Fruit fly (Drosophila melanogaster) whole organism, pupa: ENCODE data around the gene CG10338.
A peak's percentile ranks its signal among the peaks of the same experiment; 100 is the strongest.

Experiments
- CG10348 ChIP-seq: fragments of 200-800 bp; sonication (Bioruptor generic); IDR thresholded peaks from 2 replicates; pipeline ENCODE4 v1.3.6; 2022; ENCODE audit warnings: missing biosample characterization, missing genetic modification characterization
- CG12605 ChIP-seq: fragments of 200-800 bp; sonication (Bioruptor generic); IDR thresholded peaks from 2 replicates; pipeline ENCODE4 v1.3.6; 2022; ENCODE audit warnings: missing biosample characterization, missing genetic modification characterization
- CG13204 ChIP-seq: fragments of 200-800 bp; sonication (Bioruptor generic); optimal IDR thresholded peaks from 2 replicates; lab custom pipeline; 2018; ENCODE audit warnings: missing biosample characterization, mild to moderate bottlenecking, missing genetic modification characterization, moderate library complexity
- CG14655 ChIP-seq: fragments of 200-800 bp; sonication (Bioruptor generic); optimal IDR thresholded peaks from 3 replicates; lab custom pipeline; 2017; ENCODE audit warnings: mild to moderate bottlenecking, missing biosample characterization, missing genetic modification reagents, missing genetic modification characterization
- CG15710 ChIP-seq: fragments of 200-800 bp; sonication (Bioruptor generic); optimal IDR thresholded peaks from 2 replicates; lab custom pipeline; 2018; ENCODE audit warnings: missing biosample characterization, mild to moderate bottlenecking, missing genetic modification characterization, moderate library complexity
- CG17806 ChIP-seq: fragments of 200-800 bp; sonication (Bioruptor generic); optimal IDR thresholded peaks from 2 replicates; lab custom pipeline; 2018; ENCODE audit warnings: missing biosample characterization, mild to moderate bottlenecking, missing genetic modification characterization, moderate library complexity
- CG32121 ChIP-seq: fragments of 200-800 bp; sonication (Bioruptor generic); IDR thresholded peaks from 2 replicates; pipeline ENCODE4 v1.3.6; 2022; ENCODE audit warnings: missing biosample characterization, missing genetic modification characterization
- CG34367 ChIP-seq: fragments of 200-800 bp; sonication (Bioruptor generic); optimal IDR thresholded peaks from 2 replicates; lab custom pipeline; 2018; ENCODE audit warnings: missing biosample characterization, mild to moderate bottlenecking, missing genetic modification characterization
- CG4496 ChIP-seq: fragments of 200-800 bp; sonication (Bioruptor generic); IDR thresholded peaks from 3 replicates; pipeline ENCODE4 v1.3.6; 2022; ENCODE audit warnings: missing biosample characterization, missing genetic modification characterization
- CG8159 ChIP-seq: fragments of 200-800 bp; sonication (Bioruptor generic); optimal IDR thresholded peaks from 3 replicates; lab custom pipeline; 2018; ENCODE audit warnings: missing biosample characterization, mild to moderate bottlenecking, missing genetic modification characterization, moderate library complexity
- CG8301 ChIP-seq: fragments of 200-800 bp; sonication (Bioruptor generic); optimal IDR thresholded peaks from 2 replicates; lab custom pipeline; 2018; ENCODE audit warnings: missing biosample characterization, mild to moderate bottlenecking, missing genetic modification characterization
- CG9948 ChIP-seq: fragments of 200-800 bp; sonication (Bioruptor generic); optimal IDR thresholded peaks from 2 replicates; lab custom pipeline; 2018; ENCODE audit warnings: missing biosample characterization, mild to moderate bottlenecking, missing genetic modification characterization, moderate library complexity
- D1 ChIP-seq: fragments of 200-800 bp; sonication (Bioruptor generic); optimal IDR thresholded peaks from 2 replicates; lab custom pipeline; 2018; ENCODE audit warnings: missing biosample characterization, mild to moderate bottlenecking, missing genetic modification characterization, moderate library complexity
- EcR ChIP-seq: fragments of 200-800 bp; sonication (Bioruptor generic); optimal IDR thresholded peaks from 3 replicates; lab custom pipeline; 2019; ENCODE audit warnings: missing biosample characterization, missing genetic modification characterization, mild to moderate bottlenecking, moderate library complexity, missing genetic modification reagents
- Ets98B ChIP-seq: fragments of 200-800 bp; sonication (Bioruptor generic); IDR thresholded peaks from 2 replicates; pipeline ENCODE4 v1.3.6; 2022; ENCODE audit warnings: missing biosample characterization, missing genetic modification characterization
- Pif1A ChIP-seq: fragments of 200-800 bp; sonication (Bioruptor generic); optimal IDR thresholded peaks from 3 replicates; lab custom pipeline; 2016; ENCODE audit warnings: missing biosample characterization, missing genetic modification characterization
- Pif1B ChIP-seq: fragments of 200-800 bp; sonication (Bioruptor generic); optimal IDR thresholded peaks from 3 replicates; lab custom pipeline; 2016; ENCODE audit warnings: missing biosample characterization, missing genetic modification characterization
- Snoo ChIP-seq: fragments of 200-800 bp; sonication (Bioruptor generic); optimal IDR thresholded peaks from 3 replicates; lab custom pipeline; 2017; ENCODE audit warnings: missing biosample characterization, mild to moderate bottlenecking, missing genetic modification characterization, inconsistent platforms
- fd96Ca ChIP-seq: fragments of 200-800 bp; sonication (Bioruptor generic); IDR thresholded peaks from 3 replicates; pipeline ENCODE4 v1.3.6; 2022; ENCODE audit warnings: missing biosample characterization, missing genetic modification characterization
- gl ChIP-seq: fragments of 200-800 bp; sonication (Bioruptor generic); optimal IDR thresholded peaks from 2 replicates; lab custom pipeline; 2018; ENCODE audit warnings: missing biosample characterization, mild to moderate bottlenecking, missing genetic modification characterization
- rn ChIP-seq: fragments of 200-800 bp; sonication (Bioruptor generic); IDR thresholded peaks from 2 replicates; pipeline ENCODE4 v1.3.6; 2022; ENCODE audit warnings: missing biosample characterization, missing genetic modification characterization

Gene CG10338

dm6 chr2L:18735553-18736167 lies 40.2 kb downstream of the CG10338 start:
- TF ChIP-seq CG34367 (tag; lab: Kevin White, UChicago) (no peak), CG8159 (tag; lab: Kevin White, UChicago) (no peak), Pif1A (GFP tag; lab: Kevin White, UChicago) (no peak), Pif1B (GFP tag; lab: Kevin White, UChicago) (no peak), CG12605 (GFP tag; lab: Robert Waterston, UW) (peak; percentile 10; the same call in 1 of the 2 replicates), CG8301 (no peak), rn (GFP tag; lab: Robert Waterston, UW) (no peak), CG9948 (tag; lab: Kevin White, UChicago) (no peak), CG10348 (GFP tag; lab: Robert Waterston, UW) (0 out of 2 replicates have a peak, but pooled peaks have one; percentile 35), CG15710 (no peak), D1 (tag; lab: Kevin White, UChicago) (no peak), CG32121 (peak; percentile 7; the same call in 1 of the 2 replicates), gl (tag; lab: Kevin White, UChicago) (no peak), CG13204 (GFP tag; lab: Kevin White, UChicago) (peak; percentile 45), Ets98B (GFP tag; lab: Robert Waterston, UW) (no peak; the same call in 1 of the 2 replicates), CG4496 (0 out of 3 replicates have a peak, but pooled peaks have one; percentile 32), EcR (GFP tag; lab: Kevin White, UChicago) (no peak), CG17806 (tag; lab: Kevin White, UChicago) (no peak), CG14655 (GFP tag; lab: Kevin White, UChicago) (no peak), Snoo (no peak), fd96Ca (0 out of 3 replicates have a peak, but pooled peaks have one; percentile 33)

DNA sequence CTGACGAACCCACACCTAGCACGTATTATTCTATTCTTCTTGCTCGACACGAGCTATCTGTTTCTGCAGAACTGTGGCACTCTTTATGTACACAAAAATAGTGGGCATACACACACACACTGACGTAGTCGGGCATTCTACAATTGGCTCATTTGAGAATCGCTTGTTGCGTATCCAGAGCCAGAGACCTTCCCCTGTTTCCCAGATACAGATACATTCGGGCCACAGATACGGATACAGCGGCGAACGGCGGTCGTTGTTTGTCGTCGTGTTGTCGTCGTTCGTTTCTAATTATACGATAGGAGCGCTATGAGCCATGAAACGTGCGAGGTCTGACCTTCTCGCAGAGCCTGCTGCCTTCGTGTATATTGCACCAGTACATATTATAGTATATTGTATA lies 41.8 kb downstream of the CG10338 start:
- TF ChIP-seq CG8159 (tag; lab: Kevin White, UChicago) (no peak), CG32121 (0 out of 2 replicates have a peak, but pooled peaks have one; percentile 38)
- TF ChIP-seq, all 21 proteins: peak for 1

DNA sequence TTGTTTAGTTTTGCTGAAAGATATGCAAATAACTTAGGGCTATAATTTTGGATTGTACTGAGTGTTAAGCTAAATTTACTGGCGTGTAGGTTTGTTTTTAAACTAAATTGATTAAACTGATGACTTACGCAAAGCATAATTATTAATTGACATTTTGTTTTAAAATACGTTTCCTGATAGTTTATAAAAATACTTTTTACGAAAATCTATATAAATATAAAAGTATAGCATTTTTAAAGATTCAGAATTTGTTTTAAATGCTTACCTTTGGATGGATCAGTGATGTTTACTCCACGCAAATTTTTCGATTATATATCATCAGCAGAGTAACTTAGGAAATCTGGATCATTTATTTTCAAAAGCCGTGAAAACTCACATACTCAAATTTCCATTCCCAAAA lies 44.5 kb downstream of the CG10338 start, which contains the start of the genes CG42752 and CG15167:
Gene CG42752 (minus strand): TSS at position 101 of the 400 bp plus-strand sequence.
Gene CG15167 (plus strand): TSS at position 349 of the 400 bp plus-strand sequence.
- no peak for TF ChIP-seq rn (GFP tag; lab: Robert Waterston, UW)
- TF ChIP-seq CG32121, result no peak
- TF ChIP-seq Ets98B (GFP tag; lab: Robert Waterston, UW), result no peak
- no peak for TF ChIP-seq fd96Ca
- TF ChIP-seq CG4496, result no peak
- TF ChIP-seq Pif1B (GFP tag; lab: Kevin White, UChicago), result no peak
- TF ChIP-seq CG34367 (tag; lab: Kevin White, UChicago), result no peak
- TF ChIP-seq Pif1A (GFP tag; lab: Kevin White, UChicago), result no peak
- TF ChIP-seq CG17806 (tag; lab: Kevin White, UChicago), result no peak
- TF ChIP-seq D1 (tag; lab: Kevin White, UChicago), result no peak

DNA sequence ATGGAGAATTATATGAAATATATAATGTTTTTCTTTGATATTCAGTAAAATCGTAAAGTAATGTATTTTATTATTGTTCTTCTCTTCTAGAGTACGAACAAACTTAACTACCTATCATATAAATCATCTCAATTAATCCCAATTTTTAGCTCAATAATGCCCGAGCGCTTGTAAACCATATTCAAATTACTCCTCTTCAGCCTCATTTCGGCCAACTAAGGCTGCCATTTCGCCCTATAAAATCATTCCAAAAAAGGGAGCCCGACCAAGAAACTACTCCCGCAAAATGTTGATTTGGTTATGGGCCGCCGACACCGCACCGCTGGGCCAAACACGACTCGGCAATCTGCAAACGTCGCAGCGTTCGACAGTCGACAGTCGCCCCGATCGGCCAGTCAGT lies 47.2 kb downstream of the CG10338 start:
- TF ChIP-seq Snoo, result no peak
- TF ChIP-seq CG14655 (GFP tag; lab: Kevin White, UChicago), result peak; percentile 54
- peak; percentile 24; the same call in 1 of the 2 replicates for TF ChIP-seq CG32121
- no peak for TF ChIP-seq CG17806 (tag; lab: Kevin White, UChicago)
- TF ChIP-seq EcR (GFP tag; lab: Kevin White, UChicago), result no peak
- no peak for TF ChIP-seq gl (tag; lab: Kevin White, UChicago)

- TF ChIP-seq gl (tag; lab: Kevin White, UChicago), result no peak
- no peak for TF ChIP-seq EcR (GFP tag; lab: Kevin White, UChicago)
- TF ChIP-seq CG32121, result peak; percentile 75; the same call in 1 of the 2 replicates
- peak; percentile 80 for TF ChIP-seq CG14655 (GFP tag; lab: Kevin White, UChicago)
- TF ChIP-seq CG10348 (GFP tag; lab: Robert Waterston, UW), result peak; percentile 60; the same call in 1 of the 2 replicates
- TF ChIP-seq Snoo, result no peak
- no peak for TF ChIP-seq CG34367 (tag; lab: Kevin White, UChicago)
- no peak for TF ChIP-seq D1 (tag; lab: Kevin White, UChicago)
- peak; percentile 56 for TF ChIP-seq Ets98B (GFP tag; lab: Robert Waterston, UW)
- TF ChIP-seq CG17806 (tag; lab: Kevin White, UChicago), result peak; percentile 15
- TF ChIP-seq Pif1B (GFP tag; lab: Kevin White, UChicago), result peak; percentile 37
- TF ChIP-seq CG8301, result peak; percentile 70
- TF ChIP-seq CG13204 (GFP tag; lab: Kevin White, UChicago), result no peak
- TF ChIP-seq CG4496, result peak; percentile 63
- peak; percentile 31 for TF ChIP-seq CG9948 (tag; lab: Kevin White, UChicago)
- TF ChIP-seq CG12605 (GFP tag; lab: Robert Waterston, UW), result 0 out of 2 replicates have a peak, but pooled peaks have one; percentile 22
- TF ChIP-seq fd96Ca, result peak; percentile 70; the same call in 2 of the 3 replicates
- TF ChIP-seq Pif1A (GFP tag; lab: Kevin White, UChicago), result peak; percentile 32
- TF ChIP-seq CG15710, result no peak
- peak; percentile 18 for TF ChIP-seq CG8159 (tag; lab: Kevin White, UChicago)
- TF ChIP-seq rn (GFP tag; lab: Robert Waterston, UW), result no peak
- TF ChIP-seq, all 21 proteins: peak for 13
Observed at dm6 chr2L:18743896-18744295, 48.4 kb downstream of the CG10338 start.

DNA sequence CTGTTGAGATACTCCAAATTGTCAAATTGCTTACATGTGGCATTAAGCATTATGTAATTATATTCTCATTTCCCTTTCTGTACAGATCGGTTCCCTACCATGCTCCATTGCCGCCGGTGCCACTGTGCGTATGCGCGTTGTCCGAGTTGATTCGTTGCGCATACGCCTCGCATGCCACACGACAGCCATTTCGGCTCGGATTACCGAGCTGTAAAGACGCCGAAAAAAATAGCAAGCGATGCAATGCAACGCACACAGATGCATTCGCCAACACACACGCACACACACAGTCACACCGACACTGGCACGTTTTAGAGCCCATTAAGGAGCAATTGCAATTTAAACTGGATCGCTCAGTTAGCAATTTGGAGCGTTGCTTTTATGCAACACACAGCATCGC lies 50.0 kb downstream of the CG10338 start:
- TF ChIP-seq fd96Ca (0 out of 3 replicates have a peak, but pooled peaks have one; percentile 43), CG4496 (peak; percentile 77), CG34367 (tag; lab: Kevin White, UChicago) (no peak)
